Worm (Caenorhabditis elegans): ENCODE results near the gene rsef-1.

- TF ChIP-seq ztf-29 (GFP tag; IDR thresholded peaks at IDR 0.05) = no peak
- TF ChIP-seq klf-2 (GFP tag; conservative IDR thresholded peaks at IDR 0.05) = no peak
- no peak for TF ChIP-seq tab-1 (GFP tag; IDR thresholded peaks at IDR 0.05)
These were observed 28.0 kb upstream of the rsef-1 start, which contains the start of gene F52E4.5 for ce11 chrX:3087245-3087644.

Measured in whole organism, midembryonic.